Worm (Caenorhabditis elegans) whole organism, mixed stage, embryonic: Measurements from ENCODE around the gene M106.7.

Experiments used
- M03D4.4 ChIP-seq: sonication (generic microtip); optimal IDR thresholded peaks from 2 replicates; lab custom pipeline; 2017; ENCODE audit warnings: mild to moderate bottlenecking, missing genetic modification characterization, missing compliant biosample characterization
- bed-3 ChIP-seq: fragments of 200-800 bp; sonication (Bioruptor generic); optimal IDR thresholded peaks from 3 replicates; lab custom pipeline; 2018; ENCODE audit warnings: mild to moderate bottlenecking, missing genetic modification characterization, moderate library complexity, missing compliant biosample characterization
- blmp-1 ChIP-seq: fragments of 150-350 bp; optimal IDR thresholded peaks from 2 replicates; lab custom pipeline; 2014; ENCODE audit warnings: missing biosample characterization, missing genetic modification characterization
- ceh-39 ChIP-seq: fragments of 150-350 bp; optimal IDR thresholded peaks from 2 replicates; lab custom pipeline; 2014; ENCODE audit warnings: missing biosample characterization, missing genetic modification characterization
- ceh-43 ChIP-seq: fragments of 200-800 bp; sonication (Bioruptor generic); optimal IDR thresholded peaks from 2 replicates; lab custom pipeline; 2018; ENCODE audit warnings: mild to moderate bottlenecking, missing genetic modification characterization, moderate library complexity, missing compliant biosample characterization
- ceh-83 ChIP-seq: fragments of 200-800 bp; sonication (Bioruptor generic); optimal IDR thresholded peaks from 2 replicates; lab custom pipeline; 2018; ENCODE audit warnings: mild to moderate bottlenecking, missing genetic modification characterization, missing compliant biosample characterization
- ces-1 ChIP-seq: fragments of 150-350 bp; optimal IDR thresholded peaks from 2 replicates; lab custom pipeline; 2014; ENCODE audit warnings: missing biosample characterization, missing genetic modification reagents, missing genetic modification characterization
- cnd-1 ChIP-seq: fragments of 200-800 bp; sonication (Bioruptor generic); optimal IDR thresholded peaks from 2 replicates; lab custom pipeline; 2018; ENCODE audit warnings: mild to moderate bottlenecking, missing genetic modification characterization, missing compliant biosample characterization
- drap-1 ChIP-seq: fragments of 200-800 bp; sonication (Bioruptor generic); optimal IDR thresholded peaks from 3 replicates; lab custom pipeline; 2018; ENCODE audit warnings: mild to moderate bottlenecking, missing genetic modification characterization, missing compliant biosample characterization
- elt-1 ChIP-seq: sonication (generic microtip); optimal IDR thresholded peaks from 2 replicates; lab custom pipeline; 2017; ENCODE audit warnings: missing genetic modification characterization, mild to moderate bottlenecking, missing compliant biosample characterization, antibody characterized with exemption, moderate library complexity, borderline replicate concordance; ENCODE audit not compliant: insufficient read depth
- elt-3 ChIP-seq: fragments of 150-350 bp; optimal IDR thresholded peaks from 2 replicates; lab custom pipeline; 2014; ENCODE audit warnings: missing biosample characterization, missing genetic modification characterization
- flh-1 ChIP-seq: fragments of 200-800 bp; sonication (Bioruptor generic); optimal IDR thresholded peaks from 2 replicates; lab custom pipeline; 2018; ENCODE audit warnings: mild to moderate bottlenecking, missing genetic modification characterization, moderate library complexity, missing compliant biosample characterization
- ham-2 ChIP-seq: fragments of 200-800 bp; sonication (Bioruptor generic); optimal IDR thresholded peaks from 2 replicates; lab custom pipeline; 2018; ENCODE audit warnings: mild to moderate bottlenecking, missing genetic modification characterization, missing compliant biosample characterization
- hlh-1 ChIP-seq: fragments of 150-350 bp; optimal IDR thresholded peaks from 2 replicates; lab custom pipeline; 2014; ENCODE audit warnings: missing biosample characterization, missing genetic modification reagents, missing genetic modification characterization
- lin-13 ChIP-seq: fragments of 150-350 bp; optimal IDR thresholded peaks from 2 replicates; lab custom pipeline; 2014; ENCODE audit warnings: missing biosample characterization, missing genetic modification characterization
- lin-32 ChIP-seq: fragments of 200-800 bp; sonication (Bioruptor generic); optimal IDR thresholded peaks from 2 replicates; lab custom pipeline; 2018; ENCODE audit warnings: mild to moderate bottlenecking, missing genetic modification characterization, missing compliant biosample characterization
- lsy-2 ChIP-seq: fragments of 150-350 bp; optimal IDR thresholded peaks from 2 replicates; lab custom pipeline; 2014; ENCODE audit warnings: missing biosample characterization, missing genetic modification characterization
- mab-5 ChIP-seq: fragments of 150-350 bp; optimal IDR thresholded peaks from 2 replicates; lab custom pipeline; 2014; ENCODE audit warnings: missing biosample characterization, missing genetic modification characterization
- mep-1 ChIP-seq: fragments of 150-350 bp; optimal IDR thresholded peaks from 2 replicates; lab custom pipeline; 2017; ENCODE audit warnings: missing biosample characterization, missing genetic modification reagents, missing genetic modification characterization, inconsistent platforms
- mls-2 ChIP-seq: sonication (generic microtip); optimal IDR thresholded peaks from 2 replicates; lab custom pipeline; 2016; ENCODE audit warnings: mild to moderate bottlenecking, missing genetic modification characterization, moderate library complexity, missing compliant biosample characterization
- nhr-12 ChIP-seq: fragments of 150-350 bp; optimal IDR thresholded peaks from 2 replicates; lab custom pipeline; 2014; ENCODE audit warnings: missing biosample characterization, missing genetic modification characterization
- nhr-2 ChIP-seq: fragments of 150-350 bp; optimal IDR thresholded peaks from 2 replicates; lab custom pipeline; 2014; ENCODE audit warnings: missing biosample characterization, missing genetic modification characterization
- nhr-237 ChIP-seq: fragments of 150-350 bp; optimal IDR thresholded peaks from 2 replicates; lab custom pipeline; 2014; ENCODE audit warnings: missing biosample characterization, missing genetic modification characterization
- nhr-28 ChIP-seq: fragments of 150-350 bp; optimal IDR thresholded peaks from 2 replicates; lab custom pipeline; 2014; ENCODE audit warnings: missing biosample characterization, missing genetic modification characterization
- nhr-76 ChIP-seq: sonication (generic microtip); optimal IDR thresholded peaks from 2 replicates; lab custom pipeline; 2017; ENCODE audit warnings: missing biosample characterization, missing genetic modification characterization
- pha-4 ChIP-seq: fragments of 150-350 bp; optimal IDR thresholded peaks from 2 replicates; lab custom pipeline; 2018; ENCODE audit warnings: missing biosample characterization, missing genetic modification reagents, missing genetic modification characterization
- sem-2 ChIP-seq: fragments of 200-800 bp; sonication (Bioruptor generic); optimal IDR thresholded peaks from 2 replicates; lab custom pipeline; 2018; ENCODE audit warnings: mild to moderate bottlenecking, missing genetic modification characterization, missing compliant biosample characterization
- snpc-4 ChIP-seq: fragments of 150-350 bp; optimal IDR thresholded peaks from 2 replicates; lab custom pipeline; 2014; ENCODE audit warnings: missing biosample characterization, missing genetic modification characterization
- sptf-1 ChIP-seq: sonication (generic microtip); optimal IDR thresholded peaks from 2 replicates; lab custom pipeline; 2017; ENCODE audit warnings: mild to moderate bottlenecking, missing genetic modification characterization, moderate library complexity, missing compliant biosample characterization
- tbx-8 ChIP-seq: fragments of 200-800 bp; sonication (Bioruptor generic); optimal IDR thresholded peaks from 2 replicates; lab custom pipeline; 2018; ENCODE audit warnings: mild to moderate bottlenecking, missing genetic modification characterization, moderate library complexity, missing compliant biosample characterization
- unc-120 ChIP-seq: sonication (generic microtip); optimal IDR thresholded peaks from 2 replicates; lab custom pipeline; 2017; ENCODE audit warnings: missing genetic modification characterization, missing compliant biosample characterization; ENCODE audit not compliant: poor library complexity, severe bottlenecking
- unc-39 ChIP-seq: fragments of 150-350 bp; optimal IDR thresholded peaks from 2 replicates; lab custom pipeline; 2014; ENCODE audit warnings: missing biosample characterization, missing genetic modification characterization
- unc-62 ChIP-seq: fragments of 150-350 bp; optimal IDR thresholded peaks from 2 replicates; lab custom pipeline; 2014; ENCODE audit warnings: missing biosample characterization, missing genetic modification reagents, missing genetic modification characterization
- zip-8 ChIP-seq: fragments of 150-350 bp; optimal IDR thresholded peaks from 2 replicates; lab custom pipeline; 2014; ENCODE audit warnings: missing biosample characterization, missing genetic modification characterization
- ztf-11 ChIP-seq: fragments of 150-350 bp; optimal IDR thresholded peaks from 2 replicates; lab custom pipeline; 2014; ENCODE audit warnings: missing biosample characterization, missing genetic modification characterization

Gene M106.7

ce11 chrII:10838550-10838949 lies 18.4 kb downstream of the M106.7 start:
- TF ChIP-seq mab-5 (no peak), nhr-76 (no peak), ceh-83 (GFP tag; lab: Kevin White, UChicago) (no peak), blmp-1 (no peak), ces-1 (no peak), unc-39 (tag; lab: Kevin White, UChicago) (no peak), nhr-237 (no peak), bed-3 (no peak), nhr-12 (tag; lab: Kevin White, UChicago) (no peak), unc-62 (GFP tag; lab: Kevin White, UChicago) (no peak), ztf-11 (no peak), lin-13 (tag; lab: Kevin White, UChicago) (no peak), lin-32 (GFP tag; lab: Kevin White, UChicago) (no peak), ceh-43 (no peak), nhr-28 (tag; lab: Kevin White, UChicago) (no peak)
- TF ChIP-seq, all 35 proteins: peak for 0

DNA sequence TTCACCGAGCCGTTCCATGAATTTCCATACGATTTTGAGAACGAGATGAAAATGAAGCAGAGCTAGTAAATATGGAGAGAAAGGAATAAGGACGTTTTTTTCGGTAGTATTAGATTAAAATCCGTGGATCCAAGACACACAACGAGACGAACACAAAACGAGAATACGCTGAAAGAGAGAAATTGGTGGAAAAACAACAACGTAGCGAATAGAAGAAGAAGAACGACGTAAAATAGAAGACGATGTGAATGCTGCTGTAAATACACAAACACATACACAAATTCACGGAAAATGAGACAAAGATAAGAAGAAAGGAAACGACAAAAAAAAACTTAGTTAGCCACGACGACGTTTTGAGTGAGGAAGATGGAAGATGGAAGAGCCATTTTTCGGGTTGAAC lies 22.3 kb downstream of the M106.7 start:
- no peak for TF ChIP-seq ham-2

ce11 chrII:10829572-10829971 lies 27.4 kb downstream of the M106.7 start:
- TF ChIP-seq lin-13 (tag; lab: Kevin White, UChicago) (no peak), elt-1 (tag; lab: Kevin White, UChicago) (no peak), nhr-28 (tag; lab: Kevin White, UChicago) (no peak), ceh-43 (no peak), unc-39 (tag; lab: Kevin White, UChicago) (no peak), lsy-2 (tag; lab: Kevin White, UChicago) (no peak), ceh-39 (tag; lab: Kevin White, UChicago) (no peak), snpc-4 (no peak), nhr-237 (no peak), elt-3 (tag; lab: Kevin White, UChicago) (no peak), flh-1 (no peak), hlh-1 (tag; lab: Kevin White, UChicago) (no peak), zip-8 (no peak), drap-1 (no peak), mls-2 (no peak), unc-62 (GFP tag; lab: Kevin White, UChicago) (no peak), cnd-1 (tag; lab: Kevin White, UChicago) (no peak), tbx-8 (no peak)

ce11 chrII:10829081-10829480 lies 27.9 kb downstream of the M106.7 start, which contains the start of gene VM106R.1:
TSS of gene VM106R.1 (minus strand) at chrII:10829181.
- TF ChIP-seq ceh-39 (tag; lab: Kevin White, UChicago) (no peak), nhr-28 (tag; lab: Kevin White, UChicago) (no peak), nhr-2 (no peak), ceh-83 (GFP tag; lab: Kevin White, UChicago) (no peak)
- TF ChIP-seq, all 35 proteins: peak for 0

ce11 chrII:10824046-10824445 lies 32.9 kb downstream of the M106.7 start, which contains the start of the genes R06F6.12 and mix-1:
TSS of gene R06F6.12 (minus strand) at chrII:10824081.
TSS of gene mix-1 (plus strand) at chrII:10824246.
- TF ChIP-seq blmp-1, result no peak
- peak; percentile 16 for TF ChIP-seq pha-4
- TF ChIP-seq sptf-1 (tag; lab: Kevin White, UChicago), result peak; percentile 34
- TF ChIP-seq nhr-76, result no peak
- no peak for TF ChIP-seq cnd-1 (tag; lab: Kevin White, UChicago)
- TF ChIP-seq ham-2, result no peak
- TF ChIP-seq tbx-8, result no peak
- TF ChIP-seq unc-120, result no peak
- TF ChIP-seq elt-1 (tag; lab: Kevin White, UChicago), result no peak
- no peak for TF ChIP-seq snpc-4
- peak; percentile 12 for TF ChIP-seq nhr-237
- no peak for TF ChIP-seq lin-32 (GFP tag; lab: Kevin White, UChicago)
- TF ChIP-seq ceh-39 (tag; lab: Kevin White, UChicago), result peak; percentile 14
- peak; percentile 65 for TF ChIP-seq lsy-2 (tag; lab: Kevin White, UChicago)
- peak; percentile 37 for TF ChIP-seq ces-1
- TF ChIP-seq M03D4.4 (tag; lab: Kevin White, UChicago), result peak; percentile 24
- no peak for TF ChIP-seq ceh-43
- peak; percentile 29 for TF ChIP-seq hlh-1 (tag; lab: Kevin White, UChicago)
- no peak for TF ChIP-seq nhr-12 (tag; lab: Kevin White, UChicago)
- no peak for TF ChIP-seq flh-1
- TF ChIP-seq sem-2 (GFP tag; lab: Kevin White, UChicago), result no peak
- no peak for TF ChIP-seq unc-39 (tag; lab: Kevin White, UChicago)
- peak; percentile 45 for TF ChIP-seq lin-13 (tag; lab: Kevin White, UChicago)
- TF ChIP-seq mep-1, result peak; percentile 65
- TF ChIP-seq bed-3, result no peak
- TF ChIP-seq nhr-2, result no peak
- no peak for TF ChIP-seq elt-3 (tag; lab: Kevin White, UChicago)
- no peak for TF ChIP-seq nhr-28 (tag; lab: Kevin White, UChicago)
- TF ChIP-seq unc-62 (GFP tag; lab: Kevin White, UChicago), result peak; percentile 5
- TF ChIP-seq ceh-83 (GFP tag; lab: Kevin White, UChicago), result no peak
- no peak for TF ChIP-seq zip-8
- TF ChIP-seq mab-5, result no peak
- TF ChIP-seq drap-1, result peak; percentile 36
- TF ChIP-seq ztf-11, result no peak
- TF ChIP-seq mls-2, result no peak
